Worm (Caenorhabditis elegans): Measurements from ENCODE around the gene tbx-33.

tbx-33 gene

DNA sequence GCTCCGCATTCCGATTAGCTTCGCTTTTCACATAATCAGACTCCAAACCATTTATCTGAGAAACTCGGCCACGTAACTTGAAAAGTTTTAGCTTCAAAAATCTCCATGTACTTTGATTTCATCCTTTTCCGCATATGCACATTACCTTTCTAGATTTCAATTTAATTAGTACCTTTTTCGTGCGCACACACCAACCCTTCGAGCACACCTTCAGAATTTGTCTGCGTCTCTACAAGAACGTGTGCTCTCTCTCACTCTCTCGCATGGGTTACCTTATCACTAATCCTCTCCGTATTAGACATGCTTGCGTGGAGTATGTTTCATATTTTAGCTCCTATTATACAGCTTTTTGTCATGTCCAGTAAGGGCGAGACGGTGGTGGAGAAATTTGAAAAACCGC, 27.1 kb downstream of the tbx-33 start, which contains the start of gene Y66D12A.30:
Gene Y66D12A.30, plus strand, starts transcription at position 301 of the 400 bp plus-strand sequence.
- no peak for TF ChIP-seq nhr-237 (tag; optimal IDR thresholded peaks at IDR 0.05)
- no peak for TF ChIP-seq lin-32 (GFP tag; optimal IDR thresholded peaks at IDR 0.05)
- no peak for TF ChIP-seq sem-2 (GFP tag; optimal IDR thresholded peaks at IDR 0.05)
- no peak for TF ChIP-seq sptf-1 (tag; optimal IDR thresholded peaks at IDR 0.05)
- no peak for TF ChIP-seq lsy-2 (tag; optimal IDR thresholded peaks at IDR 0.05)
- TF ChIP-seq flh-1 (GFP tag; optimal IDR thresholded peaks at IDR 0.05) = no peak
- no peak for TF ChIP-seq pha-4 (tag; optimal IDR thresholded peaks at IDR 0.05)
- TF ChIP-seq nhr-76 (tag; optimal IDR thresholded peaks at IDR 0.05) = no peak
- TF ChIP-seq hlh-1 (tag; optimal IDR thresholded peaks at IDR 0.05) = no peak
- TF ChIP-seq mab-5 (tag; optimal IDR thresholded peaks at IDR 0.05) = no peak
- no peak for TF ChIP-seq ceh-43 (GFP tag; optimal IDR thresholded peaks at IDR 0.05)
- TF ChIP-seq nhr-2 (tag; optimal IDR thresholded peaks at IDR 0.05) = no peak
- no peak for TF ChIP-seq ceh-39 (tag; optimal IDR thresholded peaks at IDR 0.05)
- TF ChIP-seq mep-1 (tag; optimal IDR thresholded peaks at IDR 0.05) = no peak
- no peak for TF ChIP-seq snpc-4 (tag; optimal IDR thresholded peaks at IDR 0.05)
- no peak for TF ChIP-seq blmp-1 (tag; optimal IDR thresholded peaks at IDR 0.05)
- no peak for TF ChIP-seq cnd-1 (tag; optimal IDR thresholded peaks at IDR 0.05)
- no peak for TF ChIP-seq ceh-83 (GFP tag; optimal IDR thresholded peaks at IDR 0.05)

DNA sequence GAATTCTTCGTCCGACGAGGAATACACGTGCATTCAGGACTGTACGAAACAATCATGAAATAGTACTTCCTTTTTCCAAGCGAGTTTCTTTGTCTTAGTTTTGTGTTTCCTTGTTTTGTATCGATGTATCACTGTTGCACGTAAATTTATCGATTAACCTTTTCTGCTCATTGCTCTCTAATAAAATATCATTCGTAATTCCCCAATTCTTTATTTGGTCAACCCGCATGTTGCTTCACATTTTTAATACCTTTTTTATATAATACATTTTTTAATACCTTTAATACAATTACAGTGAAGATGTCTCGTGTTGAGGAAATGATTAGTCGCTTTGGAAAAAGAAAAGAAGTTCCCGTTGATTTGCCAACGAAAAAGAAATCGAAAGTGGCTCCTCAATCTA, 28.8 kb downstream of the tbx-33 start, which contains the start of gene Y66D12A.1:
Gene Y66D12A.1, plus strand, starts transcription at position 301 of the 400 bp plus-strand sequence.
- TF ChIP-seq mep-1 (tag; optimal IDR thresholded peaks at IDR 0.05) = no peak
- no peak for TF ChIP-seq ztf-11 (tag; optimal IDR thresholded peaks at IDR 0.05)
- no peak for TF ChIP-seq sptf-1 (tag; optimal IDR thresholded peaks at IDR 0.05)
- no peak for TF ChIP-seq nhr-237 (tag; optimal IDR thresholded peaks at IDR 0.05)

DNA sequence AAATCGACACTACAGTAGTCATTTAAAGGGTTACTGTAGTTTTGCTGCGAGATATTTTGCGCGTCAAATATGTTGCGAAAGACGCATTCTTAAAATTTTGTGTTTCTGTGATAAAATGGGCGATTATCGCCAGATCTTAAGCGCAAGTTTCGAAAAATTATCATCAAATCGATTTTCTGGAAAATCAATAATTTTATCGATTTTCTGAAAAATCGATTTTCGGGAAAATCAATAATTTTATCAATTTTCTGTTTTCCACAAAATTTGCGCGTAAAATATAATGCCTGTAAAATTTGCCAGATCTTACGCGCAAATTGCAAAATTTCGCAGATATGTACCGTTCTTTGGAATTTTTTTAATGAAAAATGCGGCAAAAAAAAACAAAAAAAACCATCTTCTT, 44.5 kb downstream of the tbx-33 start:
- TF ChIP-seq mab-5 (tag; optimal IDR thresholded peaks at IDR 0.05) (no peak), unc-62 (GFP tag; optimal IDR thresholded peaks at IDR 0.05) (no peak), flh-1 (GFP tag; optimal IDR thresholded peaks at IDR 0.05) (no peak), ceh-43 (GFP tag; optimal IDR thresholded peaks at IDR 0.05) (no peak), elt-3 (tag; optimal IDR thresholded peaks at IDR 0.05) (no peak), nhr-237 (tag; optimal IDR thresholded peaks at IDR 0.05) (no peak), lin-32 (GFP tag; optimal IDR thresholded peaks at IDR 0.05) (no peak)

DNA sequence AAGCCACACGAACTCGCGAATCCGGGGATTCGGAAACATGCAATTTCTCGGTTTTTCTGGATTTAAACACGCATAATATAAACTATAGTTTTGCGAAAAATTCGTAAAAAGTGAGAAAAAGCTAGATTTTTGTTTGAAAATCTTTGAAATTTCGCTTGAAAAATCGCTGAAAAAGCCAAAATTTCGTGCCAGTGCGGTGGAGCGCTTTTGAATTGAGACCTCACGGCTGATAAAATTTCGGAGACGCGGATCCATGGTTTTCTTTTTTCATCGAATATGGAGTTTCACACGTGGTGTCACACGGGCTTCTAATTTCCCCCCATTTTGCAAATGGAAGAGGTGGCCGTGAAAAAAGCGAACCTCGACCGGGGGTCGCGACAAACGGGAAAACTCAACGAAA, 46.4 kb downstream of the tbx-33 start:
- TF ChIP-seq mep-1 (tag; optimal IDR thresholded peaks at IDR 0.05) = no peak
- TF ChIP-seq nhr-76 (tag; optimal IDR thresholded peaks at IDR 0.05) = no peak
- TF ChIP-seq hlh-1 (tag; optimal IDR thresholded peaks at IDR 0.05) = no peak
- TF ChIP-seq elt-3 (tag; optimal IDR thresholded peaks at IDR 0.05) = no peak
- no peak for TF ChIP-seq bed-3 (GFP tag; optimal IDR thresholded peaks at IDR 0.05)
- TF ChIP-seq nhr-28 (tag; optimal IDR thresholded peaks at IDR 0.05) = no peak
- TF ChIP-seq lin-32 (GFP tag; optimal IDR thresholded peaks at IDR 0.05) = no peak
- TF ChIP-seq sem-2 (GFP tag; optimal IDR thresholded peaks at IDR 0.05) = no peak
- no peak for TF ChIP-seq unc-39 (tag; optimal IDR thresholded peaks at IDR 0.05)
- no peak for TF ChIP-seq ceh-39 (tag; optimal IDR thresholded peaks at IDR 0.05)

DNA sequence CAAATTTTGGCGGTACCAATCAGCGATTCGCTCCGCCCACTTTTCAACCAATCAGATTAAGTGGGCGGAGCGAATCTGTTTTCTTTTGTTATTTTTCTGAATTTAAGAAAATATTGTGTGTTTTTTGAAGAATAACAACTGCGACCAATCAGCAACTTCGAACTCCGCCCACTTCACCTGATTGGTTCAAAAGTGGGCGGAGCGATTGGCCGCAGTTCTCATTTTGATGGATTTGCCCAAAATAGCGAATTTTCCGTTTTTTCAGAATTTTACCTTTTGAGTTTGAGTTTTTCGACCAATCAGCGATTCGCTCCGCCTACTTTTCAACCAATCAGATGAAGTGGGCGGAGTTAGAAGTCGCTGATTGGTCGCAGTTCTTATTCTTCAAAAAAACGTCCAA, 47.3 kb downstream of the tbx-33 start:
- TF ChIP-seq flh-1 (GFP tag; optimal IDR thresholded peaks at IDR 0.05) = no peak
- no peak for TF ChIP-seq lin-32 (GFP tag; optimal IDR thresholded peaks at IDR 0.05)
- no peak for TF ChIP-seq pha-4 (tag; optimal IDR thresholded peaks at IDR 0.05)
- TF ChIP-seq unc-39 (tag; optimal IDR thresholded peaks at IDR 0.05) = no peak
- TF ChIP-seq ces-1 (GFP tag; optimal IDR thresholded peaks at IDR 0.05) = no peak
- no peak for TF ChIP-seq M03D4.4 (tag; optimal IDR thresholded peaks at IDR 0.05)

DNA sequence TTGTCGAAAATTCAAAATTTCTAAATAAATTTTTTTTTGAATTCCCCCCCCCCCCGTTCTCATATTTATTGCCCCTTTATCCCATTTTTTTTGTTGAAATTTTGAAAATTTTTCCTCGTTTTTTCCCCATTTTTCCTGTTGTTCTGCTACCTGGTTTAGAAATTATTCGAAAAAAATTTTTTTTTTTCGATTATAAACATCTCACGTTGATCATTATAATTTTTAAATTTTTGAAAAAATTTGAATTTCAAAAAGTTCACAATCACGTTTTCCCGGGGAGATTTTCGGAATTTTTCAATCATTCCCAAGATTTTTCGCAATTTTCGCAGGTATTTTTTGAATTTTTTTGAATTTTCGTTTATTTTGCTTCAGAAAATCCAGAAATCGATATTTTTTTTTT, 47.7 kb downstream of the tbx-33 start, which contains the start of gene Y66D12A.3:
Gene Y66D12A.3, plus strand, starts transcription at position 301 of the 400 bp plus-strand sequence.
- TF ChIP-seq mls-2 (tag; optimal IDR thresholded peaks at IDR 0.05) = no peak
- no peak for TF ChIP-seq unc-39 (tag; optimal IDR thresholded peaks at IDR 0.05)
- no peak for TF ChIP-seq lin-32 (GFP tag; optimal IDR thresholded peaks at IDR 0.05)
- no peak for TF ChIP-seq flh-1 (GFP tag; optimal IDR thresholded peaks at IDR 0.05)
- TF ChIP-seq tbx-8 (GFP tag; optimal IDR thresholded peaks at IDR 0.05) = no peak
- no peak for TF ChIP-seq ham-2 (GFP tag; optimal IDR thresholded peaks at IDR 0.05)
- no peak for TF ChIP-seq nhr-76 (tag; optimal IDR thresholded peaks at IDR 0.05)

Data from whole organism, mixed stage, embryonic.